Worm (Caenorhabditis elegans) whole organism, L4 larva: ENCODE measurements around the gene srh-246.

Experiments used
- ama-1 ChIP-seq: fragments of 150-350 bp; optimal IDR thresholded peaks from 2 replicates; lab custom pipeline; 2014; ENCODE audit warnings: inconsistent platforms, mixed read lengths
- ceh-82 ChIP-seq: sonication (generic microtip); optimal IDR thresholded peaks from 2 replicates; lab custom pipeline; 2017; ENCODE audit warnings: missing biosample characterization, missing genetic modification characterization
- ces-1 ChIP-seq: fragments of 150-350 bp; sonication (generic microtip); optimal IDR thresholded peaks from 4 replicates; lab custom pipeline; 2014; ENCODE audit warnings: missing biosample characterization, missing genetic modification reagents, missing genetic modification characterization
- fos-1 ChIP-seq: fragments of 150-350 bp; optimal IDR thresholded peaks from 2 replicates; lab custom pipeline; 2014; ENCODE audit warnings: missing biosample characterization, missing genetic modification characterization
- pha-4 ChIP-seq, 2 experiments: fragments of 150-350 bp in 1 of 2; fragments of 200-800 bp in 1 of 2; sonication (Bioruptor generic) in 1 of 2; IDR thresholded peaks in 1 of 2; optimal IDR thresholded peaks in 1 of 2; 2 replicates each; pipeline versions ENCODE4 v1.3.6 to Lab custom; 2014 to 2022; ENCODE audit warnings: missing genetic modification characterization in 2 of 2, missing genetic modification reagents in 2 of 2, missing biosample characterization in 1 of 2, missing compliant biosample characterization in 1 of 2
- saeg-2 ChIP-seq: fragments of 200-800 bp; sonication (Bioruptor generic); IDR thresholded peaks from 2 replicates; pipeline ENCODE4 v1.3.6; 2022; ENCODE audit warnings: missing genetic modification reagents, missing genetic modification characterization, missing compliant biosample characterization

DNA sequence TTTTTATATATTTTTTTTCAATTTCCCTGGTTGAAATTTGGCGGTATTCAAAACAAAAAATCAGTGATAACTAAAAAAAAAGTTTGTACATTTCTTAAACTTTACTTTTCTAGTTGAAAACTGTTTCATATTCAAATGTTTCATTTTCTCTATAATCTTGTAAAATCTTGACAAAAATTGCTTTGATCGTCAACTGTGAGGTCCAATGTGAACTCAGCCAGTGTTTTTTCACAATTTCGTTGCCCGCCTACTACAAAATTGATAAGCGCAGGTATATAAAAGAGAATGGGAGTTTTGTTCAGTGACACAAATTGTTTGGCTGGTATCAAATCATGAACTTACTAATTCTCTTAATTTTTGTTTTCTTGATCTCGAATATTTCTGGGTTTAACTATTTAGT is 10.7 kb downstream of the srh-246 start, which contains the start of gene ugt-42:
- TF ChIP-seq saeg-2 (GFP tag; lab: Robert Waterston, UW), result no peak
- TF ChIP-seq ces-1 (GFP tag; lab: Kevin White, UChicago), result no peak
- no peak for TF ChIP-seq ceh-82 (tag; lab: Kevin White, UChicago)
- TF ChIP-seq pha-4 (GFP tag; IDR thresholded peaks at IDR 0.05; lab: Robert Waterston, UW), result no peak
- no peak for TF ChIP-seq pha-4 (tag; optimal IDR thresholded peaks at IDR 0.05; lab: Kevin White, UChicago)
- TF ChIP-seq fos-1, result no peak
- no peak for TF ChIP-seq ama-1
